Worm (Caenorhabditis elegans) whole organism, L3 larva: ENCODE measurements around the gene tomm-7.
A peak's percentile ranks its signal among the peaks of the same experiment; 100 is the strongest.

Source experiments
- daf-12 ChIP-seq: fragments of 150-350 bp; optimal IDR thresholded peaks from 2 replicates; lab custom pipeline; 2014; ENCODE audit warnings: missing biosample characterization, missing genetic modification reagents, missing genetic modification characterization
- elt-3 ChIP-seq, 3 experiments: fragments of 150-350 bp in 1 of 3; sonication (generic microtip) in 2 of 3; optimal IDR thresholded peaks; 2 replicates in 2 of 3; 4 replicates in 1 of 3; lab custom pipeline; 2014 to 2017; ENCODE audit warnings: missing biosample characterization in 3 of 3, missing genetic modification characterization in 3 of 3
- nfya-1 ChIP-seq: sonication (generic microtip); optimal IDR thresholded peaks from 2 replicates; lab custom pipeline; 2017; ENCODE audit warnings: missing genetic modification characterization, mild to moderate bottlenecking, missing compliant biosample characterization, antibody characterized with exemption, moderate library complexity; ENCODE audit not compliant: insufficient read depth
- nhr-11 ChIP-seq: fragments of 150-350 bp; optimal IDR thresholded peaks from 2 replicates; lab custom pipeline; 2014; ENCODE audit warnings: missing biosample characterization, missing genetic modification characterization
- nhr-12 ChIP-seq: fragments of 150-350 bp; optimal IDR thresholded peaks from 2 replicates; lab custom pipeline; 2014; ENCODE audit warnings: missing biosample characterization, missing genetic modification characterization

- peak; percentile 79 for TF ChIP-seq nfya-1 (tag; lab: Kevin White, UChicago)
- no peak for TF ChIP-seq nhr-12 (tag; lab: Kevin White, UChicago)
- TF ChIP-seq daf-12 (tag; lab: Kevin White, UChicago) = no peak
- no peak for TF ChIP-seq nhr-11 (tag; lab: Kevin White, UChicago)
- no peak for TF ChIP-seq elt-3 (tag; optimal IDR thresholded peaks at IDR 0.05; lab: Kevin White, UChicago)
Observed at ce11 chrIII:7814159-7815055, 45.0 kb upstream of the tomm-7 start, which contains the start of gene egl-5.
